Fruit fly (Drosophila melanogaster): ENCODE measurements around the gene Smr.

DNA sequence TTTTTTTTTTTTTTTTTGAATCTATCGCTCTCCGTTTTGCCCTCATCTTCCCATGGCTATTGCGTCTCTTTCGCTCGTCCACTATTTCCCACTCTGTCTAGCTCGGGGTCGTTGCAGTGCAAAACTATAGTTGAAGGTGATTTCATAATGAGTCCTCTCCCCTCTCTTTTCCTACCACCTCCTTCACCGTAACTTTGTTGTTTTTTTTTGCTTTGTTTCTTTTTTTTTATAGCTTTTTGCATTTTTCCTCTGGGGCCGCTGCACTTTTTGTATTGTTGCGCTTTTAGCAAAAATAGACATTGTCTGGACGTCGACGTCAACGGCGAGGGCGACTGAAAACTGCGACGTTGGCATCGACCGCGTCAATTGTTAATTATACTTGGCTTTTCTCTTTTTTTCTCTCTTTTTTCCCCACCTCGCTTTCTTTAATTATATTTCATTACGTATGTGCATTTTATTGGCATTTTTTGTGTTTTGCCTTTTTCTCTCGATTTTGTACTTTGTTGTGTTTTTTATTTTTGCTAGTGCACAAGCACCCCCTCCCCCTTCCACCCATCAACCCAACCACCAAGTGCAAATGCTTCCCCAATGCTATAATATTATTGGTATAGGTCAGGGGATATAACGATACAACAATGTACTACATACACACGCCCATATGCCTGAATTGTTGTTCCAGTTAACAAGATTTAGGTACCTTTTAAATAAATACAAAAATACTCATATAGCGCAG lies 17.1 kb downstream of the Smr start:
- no peak for TF ChIP-seq Abd-B (GFP tag; optimal IDR thresholded peaks at IDR 0.05)
- TF ChIP-seq dmrt93B (GFP tag; optimal IDR thresholded peaks at IDR 0.05), result no peak
- no peak for TF ChIP-seq CG9705 (GFP tag; optimal IDR thresholded peaks at IDR 0.05)

Data from whole organism, wandering third instar larva.